Worm (Caenorhabditis elegans): ENCODE data around the gene Y46G5A.34.

Y46G5A.34 gene

DNA sequence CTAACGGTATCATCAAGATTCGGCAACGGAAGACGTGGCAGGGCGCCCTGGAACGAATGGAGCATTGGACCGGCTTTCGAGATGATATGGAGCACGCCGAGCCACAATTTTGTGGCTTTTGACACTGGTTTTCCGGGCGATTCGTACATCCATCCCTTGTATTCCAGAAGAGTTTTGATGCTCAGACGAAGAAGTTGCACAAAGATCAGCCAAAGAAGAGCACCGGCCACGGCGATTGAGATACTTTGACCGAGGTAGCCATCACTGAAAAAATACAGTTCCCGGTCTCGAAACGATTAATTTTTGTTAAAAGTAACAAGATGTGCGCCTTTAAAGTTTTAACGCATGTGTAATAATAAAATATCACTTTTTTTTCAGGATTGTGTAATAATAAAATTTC, 18.7 kb downstream of the Y46G5A.34 start:
- TF ChIP-seq hlh-6 (tag; optimal IDR thresholded peaks at IDR 0.05) (peak; percentile 20), T23F11.4 (GFP tag; optimal IDR thresholded peaks at IDR 0.05) (no peak)

DNA sequence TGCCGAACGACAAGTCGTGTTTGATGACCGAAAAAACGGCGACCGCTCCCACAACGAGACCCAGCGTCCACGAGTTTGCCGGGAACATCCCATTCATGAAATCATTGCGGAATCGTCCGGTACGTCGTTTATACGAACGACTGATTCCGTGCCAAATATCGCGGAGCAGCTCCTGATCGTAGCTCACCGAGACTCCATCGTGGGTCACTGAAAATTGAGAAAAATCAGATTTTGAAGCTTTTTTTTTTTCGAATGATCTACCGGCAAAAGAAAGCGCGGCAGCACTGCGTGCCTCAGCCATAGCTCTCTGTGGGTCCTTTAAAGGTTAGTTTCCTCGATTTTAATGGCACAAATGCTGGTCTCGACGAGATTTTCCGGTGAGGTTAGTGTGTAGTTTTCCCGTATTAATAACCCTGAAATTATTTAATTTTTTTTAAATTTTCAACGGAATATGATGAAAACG, 19.6 kb downstream of the Y46G5A.34 start, which contains the start of gene cpt-1:
Gene cpt-1, minus strand, starts transcription at position 413 of the 463 bp plus-strand sequence.
- TF ChIP-seq syd-9 (tag; optimal IDR thresholded peaks at IDR 0.05) (no peak), tbx-2 (tag; optimal IDR thresholded peaks at IDR 0.05) (no peak), madf-2 (tag; optimal IDR thresholded peaks at IDR 0.05) (no peak), fax-1 (tag; optimal IDR thresholded peaks at IDR 0.05) (no peak), nhr-11 (tag; optimal IDR thresholded peaks at IDR 0.05) (no peak), pqm-1 (tag; optimal IDR thresholded peaks at IDR 0.05) (no peak), nhr-232 (tag; optimal IDR thresholded peaks at IDR 0.05) (no peak), ztf-16 (tag; optimal IDR thresholded peaks at IDR 0.05) (no peak), ceh-34 (tag; optimal IDR thresholded peaks at IDR 0.05) (no peak), hlh-8 (tag; optimal IDR thresholded peaks at IDR 0.05) (no peak), ceh-9 (tag; optimal IDR thresholded peaks at IDR 0.05) (no peak), lin-11 (tag; optimal IDR thresholded peaks at IDR 0.05) (no peak), elt-2 (tag; optimal IDR thresholded peaks at IDR 0.05) (no peak), ceh-2 (tag; optimal IDR thresholded peaks at IDR 0.05) (no peak), gmeb-2 (tag; optimal IDR thresholded peaks at IDR 0.05) (no peak)

DNA sequence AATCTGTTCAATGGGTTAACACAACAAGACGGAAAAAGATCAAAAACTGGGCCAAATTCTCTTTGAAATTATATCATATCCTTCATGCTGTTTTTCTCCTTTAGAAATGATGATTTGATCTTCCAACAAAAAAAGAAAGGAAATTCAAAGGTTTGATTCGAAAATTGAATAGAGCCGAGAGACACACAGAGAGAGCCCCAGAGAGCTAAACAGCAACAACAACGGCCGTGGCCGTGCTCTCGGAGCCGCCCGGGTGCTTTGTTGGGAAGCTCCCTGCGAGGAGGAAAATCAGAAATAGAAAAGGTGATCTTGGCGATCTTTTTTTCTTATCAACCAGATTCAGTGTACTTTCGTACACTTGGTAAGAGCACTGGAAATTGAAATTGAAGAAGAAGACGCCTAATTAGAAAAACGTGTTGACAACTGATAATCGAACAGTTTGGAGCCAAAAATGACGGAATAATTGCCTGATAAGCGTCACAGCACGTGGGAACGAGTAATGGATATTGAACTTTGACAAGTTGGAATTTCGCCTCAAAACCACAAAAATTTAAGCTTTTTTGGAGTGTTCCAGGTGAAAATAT, 20.8 kb downstream of the Y46G5A.34 start:
- no peak for TF ChIP-seq ceh-18 (tag; optimal IDR thresholded peaks at IDR 0.05)
- no peak for TF ChIP-seq hlh-30 (tag; optimal IDR thresholded peaks at IDR 0.05; ENCODE audit: insufficient read depth)
- TF ChIP-seq pax-1 (tag; optimal IDR thresholded peaks at IDR 0.05) = no peak
- no peak for TF ChIP-seq fkh-10 (GFP tag; optimal IDR thresholded peaks at IDR 0.05)
- no peak for TF ChIP-seq ceh-6 (GFP tag; optimal IDR thresholded peaks at IDR 0.05)
- TF ChIP-seq C08G9.2 (tag; optimal IDR thresholded peaks at IDR 0.05) = no peak
- TF ChIP-seq hlh-13 (GFP tag; optimal IDR thresholded peaks at IDR 0.05) = no peak
- TF ChIP-seq ceh-48 (tag; optimal IDR thresholded peaks at IDR 0.05) = no peak
- peak; percentile 5 for TF ChIP-seq nfya-1 (tag; optimal IDR thresholded peaks at IDR 0.05)
- peak; percentile 30 for TF ChIP-seq unc-42 (tag; optimal IDR thresholded peaks at IDR 0.05)
- TF ChIP-seq unc-55 (GFP tag; optimal IDR thresholded peaks at IDR 0.05) = no peak
- peak; percentile 31 for TF ChIP-seq hlh-6 (tag; optimal IDR thresholded peaks at IDR 0.05)
- TF ChIP-seq ceh-24 (tag; optimal IDR thresholded peaks at IDR 0.05) = no peak

DNA sequence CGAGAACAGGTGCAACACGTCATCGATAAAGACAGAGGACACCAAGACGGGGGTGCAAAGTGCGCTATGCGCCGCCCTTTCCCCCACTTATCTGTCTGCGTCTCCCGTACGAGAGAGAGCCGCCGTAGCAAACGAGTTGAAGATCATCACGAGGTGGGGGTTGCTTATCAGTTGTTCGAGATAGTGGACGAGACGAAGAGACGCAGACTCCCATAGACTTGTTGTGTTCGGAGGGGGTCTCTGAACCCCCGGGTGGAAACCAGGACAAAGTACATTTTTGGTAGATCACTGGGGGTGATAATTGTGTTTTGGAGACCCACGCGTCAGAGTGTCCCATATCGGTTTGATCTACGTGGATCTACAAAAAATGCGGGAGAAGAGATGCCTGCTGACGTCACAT, 22.3 kb downstream of the Y46G5A.34 start:
- peak; percentile 63 for TF ChIP-seq ref-2 (tag; optimal IDR thresholded peaks at IDR 0.05)
- TF ChIP-seq ceh-18 (tag; optimal IDR thresholded peaks at IDR 0.05) = peak; percentile 66
- TF ChIP-seq nhr-11 (tag; optimal IDR thresholded peaks at IDR 0.05) = no peak
- peak; percentile 90 for TF ChIP-seq hlh-30 (tag; optimal IDR thresholded peaks at IDR 0.05; ENCODE audit: insufficient read depth)
- TF ChIP-seq unc-55 (GFP tag; optimal IDR thresholded peaks at IDR 0.05) = peak; percentile 13
- TF ChIP-seq odd-2 (tag; optimal IDR thresholded peaks at IDR 0.05) = peak; percentile 7
- TF ChIP-seq hlh-6 (tag; optimal IDR thresholded peaks at IDR 0.05) = peak; percentile 77
- peak; percentile 40 for TF ChIP-seq ceh-31 (tag; optimal IDR thresholded peaks at IDR 0.05)
- peak; percentile 34 for TF ChIP-seq madf-2 (tag; optimal IDR thresholded peaks at IDR 0.05)
- TF ChIP-seq ceh-14 (tag; optimal IDR thresholded peaks at IDR 0.05) = peak; percentile 21
- peak; percentile 71 for TF ChIP-seq tbx-2 (tag; optimal IDR thresholded peaks at IDR 0.05)
- TF ChIP-seq npax-4 (tag; optimal IDR thresholded peaks at IDR 0.05) = no peak
- TF ChIP-seq ceh-22 (tag; optimal IDR thresholded peaks at IDR 0.05) = no peak
- TF ChIP-seq hlh-8 (tag; optimal IDR thresholded peaks at IDR 0.05) = no peak
- peak; percentile 10 for TF ChIP-seq pqm-1 (tag; optimal IDR thresholded peaks at IDR 0.05)
- TF ChIP-seq nfya-1 (tag; optimal IDR thresholded peaks at IDR 0.05) = peak; percentile 38
- peak; percentile 55 for TF ChIP-seq rnt-1 (tag; optimal IDR thresholded peaks at IDR 0.05)
- peak; percentile 72 for TF ChIP-seq elt-2 (tag; optimal IDR thresholded peaks at IDR 0.05)
